Fruit fly (Drosophila melanogaster): Measurements from ENCODE around the gene Cad96Cb.

dm6 chr3R:25236121-25236520, 4.0 kb upstream of the Cad96Cb start:
- no peak for TF ChIP-seq CG8478 (optimal IDR thresholded peaks at IDR 0.05)
- TF ChIP-seq CTCF (optimal IDR thresholded peaks at IDR 0.05), result no peak

Data from S2 (cell line).